Fruit fly (Drosophila melanogaster) whole organism, wandering third instar larva: ENCODE results near the gene sunn.

Experiments
- fru ChIP-seq: fragments of 200-800 bp; sonication (Bioruptor generic); optimal IDR thresholded peaks from 3 replicates; lab custom pipeline; 2016; ENCODE audit warnings: missing biosample characterization, mild to moderate bottlenecking, missing genetic modification characterization
- pan ChIP-seq: fragments of >200 bp; optimal IDR thresholded peaks from 2 replicates; lab custom pipeline; 2017

DNA sequence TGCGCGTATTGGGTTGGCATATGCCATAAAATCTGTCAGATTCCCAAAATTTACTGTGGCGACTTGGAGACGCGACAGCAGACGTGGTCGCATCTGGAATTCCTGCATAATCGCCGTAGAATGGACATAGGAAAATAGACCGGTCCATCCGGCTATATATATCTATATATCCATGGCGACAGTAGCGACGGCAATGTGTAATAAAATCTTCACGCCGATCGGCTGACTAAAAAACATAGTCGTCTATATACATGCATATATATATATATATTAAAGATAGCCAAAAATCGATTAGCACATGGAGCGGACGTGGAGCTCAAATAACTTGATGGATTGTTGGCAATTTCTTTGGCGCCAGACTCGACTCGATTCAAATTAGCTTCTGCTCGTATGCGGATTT, 10.2 kb upstream of the sunn start:
- TF ChIP-seq fru (GFP tag; lab: Kevin White, UChicago) (no peak), pan (lab: Kevin White, UChicago) (no peak)
